Fruit fly (Drosophila melanogaster) whole organism: ENCODE data around the gene CG3916.

Source experiments
- CG8478 ChIP-seq: fragments of >200 bp; optimal IDR thresholded peaks from 2 replicates; lab custom pipeline; 2018; ENCODE audit warnings: inconsistent platforms
- Dll ChIP-seq: fragments of >200 bp; optimal IDR thresholded peaks from 2 replicates; lab custom pipeline; 2017
- EcR ChIP-seq, 2 experiments: fragments of >200 bp; optimal IDR thresholded peaks; 2 replicates each; lab custom pipeline; 2017; ENCODE audit warnings: missing biosample characterization in 2 of 2, missing genetic modification characterization in 2 of 2, missing genetic modification reagents in 2 of 2
- pan ChIP-seq: fragments of >200 bp; optimal IDR thresholded peaks from 2 replicates; lab custom pipeline; 2017
- psq ChIP-seq: fragments of >200 bp; optimal IDR thresholded peaks from 2 replicates; lab custom pipeline; 2017
- usp ChIP-seq: fragments of >200 bp; optimal IDR thresholded peaks from 2 replicates; lab custom pipeline; 2017; ENCODE audit warnings: missing biosample characterization, missing genetic modification characterization, mixed read lengths

The CG3916 gene

DNA sequence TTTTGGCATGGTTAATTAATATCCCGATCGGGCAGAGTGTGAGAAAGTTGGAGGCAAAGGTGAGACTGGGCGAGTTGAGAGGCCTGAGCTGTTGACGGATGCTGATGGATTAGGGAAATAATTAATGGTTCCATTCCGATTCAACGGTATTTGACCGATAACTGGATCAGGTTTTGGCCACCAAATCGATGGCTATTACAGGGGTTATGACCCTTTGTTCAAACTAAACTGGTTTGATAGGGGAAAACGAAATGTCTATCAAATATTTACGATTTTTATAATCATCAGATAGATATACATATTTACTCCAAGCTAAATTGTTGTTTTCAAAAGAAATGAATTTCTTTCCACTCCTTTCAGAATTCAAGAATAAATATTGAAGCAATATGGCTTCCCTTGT is 29.2 kb downstream of the CG3916 start, which contains the start of the genes CG44037 and svp:
CG44037 (plus strand) TSS at position 301 of the 400 bp plus-strand sequence.
svp (plus strand) TSS at position 301 of the 400 bp plus-strand sequence.
- TF ChIP-seq EcR (GFP tag; optimal IDR thresholded peaks at IDR 0.05; lab: Kevin White, UChicago) = no peak
- no peak for TF ChIP-seq Dll
- no peak for TF ChIP-seq CG8478 (lab: Kevin White, UChicago)
- no peak for TF ChIP-seq psq (lab: Kevin White, UChicago)
- TF ChIP-seq pan = no peak
- no peak for TF ChIP-seq usp

DNA sequence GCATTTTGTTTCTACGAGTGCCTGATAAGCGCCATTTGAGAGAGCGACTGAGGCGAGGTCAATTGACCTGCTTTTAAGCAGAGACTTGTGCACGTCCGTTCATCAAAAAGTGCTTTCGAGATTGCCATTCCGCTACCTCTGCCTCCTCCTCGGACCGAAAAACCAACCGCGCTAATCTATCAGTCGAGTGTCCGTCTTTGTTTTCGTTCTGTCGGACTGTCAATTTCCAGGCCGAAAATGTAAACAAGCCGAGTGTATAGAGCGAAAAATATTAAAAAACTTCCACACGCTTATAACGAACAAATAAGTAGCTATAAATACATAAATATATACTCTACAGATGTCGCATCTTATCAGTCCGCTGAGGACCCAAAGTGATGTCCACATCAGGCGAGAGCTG is 29.8 kb downstream of the CG3916 start:
- no peak for TF ChIP-seq psq (lab: Kevin White, UChicago)
- no peak for TF ChIP-seq CG8478 (lab: Kevin White, UChicago)
- no peak for TF ChIP-seq EcR (GFP tag; optimal IDR thresholded peaks at IDR 0.05; lab: Kevin White, UChicago)
- no peak for TF ChIP-seq usp
- TF ChIP-seq pan = no peak
- TF ChIP-seq Dll = no peak

DNA sequence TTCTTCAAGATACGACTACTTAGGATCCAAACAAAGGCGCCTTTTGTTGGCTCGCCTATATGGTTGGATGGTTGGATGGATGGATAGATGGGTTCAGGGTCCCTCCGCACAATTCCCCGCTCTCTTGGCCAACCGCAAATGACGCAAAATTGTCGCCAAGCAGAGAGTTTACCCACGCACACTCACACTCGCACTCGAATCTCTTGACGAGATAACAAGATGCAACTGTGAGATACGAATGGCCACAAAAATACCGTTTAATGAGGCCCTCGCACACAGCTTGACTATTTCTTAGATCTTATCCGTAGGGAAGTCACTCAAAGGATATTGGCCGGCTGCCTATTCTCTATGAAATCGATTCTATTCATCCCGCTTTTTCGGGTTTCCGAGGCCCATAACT is 30.6 kb downstream of the CG3916 start:
- TF ChIP-seq CG8478 (lab: Kevin White, UChicago) = no peak
- no peak for TF ChIP-seq Dll
- no peak for TF ChIP-seq psq (lab: Kevin White, UChicago)
- no peak for TF ChIP-seq usp
- TF ChIP-seq pan = no peak
- no peak for TF ChIP-seq EcR (GFP tag; optimal IDR thresholded peaks at IDR 0.05; lab: Kevin White, UChicago)

DNA sequence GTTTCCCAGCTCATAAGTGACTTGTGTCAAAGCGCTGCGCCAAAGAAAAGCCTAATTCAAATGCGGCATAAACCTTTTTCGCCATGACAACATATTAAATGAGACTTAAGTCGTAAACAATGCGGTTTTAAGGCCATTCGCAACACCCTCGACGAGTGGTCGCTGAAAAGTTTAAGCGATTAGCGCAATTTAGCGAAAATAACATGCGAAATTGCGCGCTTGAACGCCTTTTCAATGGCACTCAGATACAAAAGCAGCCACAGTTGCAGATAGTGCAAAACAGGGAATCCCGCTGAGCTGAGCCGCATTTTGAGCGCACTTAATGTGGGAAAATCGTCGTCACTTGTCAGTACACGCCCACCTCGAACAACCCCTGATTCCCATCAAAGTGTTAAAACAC is 31.5 kb downstream of the CG3916 start, which contains the start of gene CG44038:
CG44038 (plus strand) TSS at position 301 of the 400 bp plus-strand sequence.
- TF ChIP-seq psq (lab: Kevin White, UChicago) (no peak), EcR (GFP tag; optimal IDR thresholded peaks at IDR 0.05; lab: Kevin White, UChicago) (no peak), usp (no peak)

DNA sequence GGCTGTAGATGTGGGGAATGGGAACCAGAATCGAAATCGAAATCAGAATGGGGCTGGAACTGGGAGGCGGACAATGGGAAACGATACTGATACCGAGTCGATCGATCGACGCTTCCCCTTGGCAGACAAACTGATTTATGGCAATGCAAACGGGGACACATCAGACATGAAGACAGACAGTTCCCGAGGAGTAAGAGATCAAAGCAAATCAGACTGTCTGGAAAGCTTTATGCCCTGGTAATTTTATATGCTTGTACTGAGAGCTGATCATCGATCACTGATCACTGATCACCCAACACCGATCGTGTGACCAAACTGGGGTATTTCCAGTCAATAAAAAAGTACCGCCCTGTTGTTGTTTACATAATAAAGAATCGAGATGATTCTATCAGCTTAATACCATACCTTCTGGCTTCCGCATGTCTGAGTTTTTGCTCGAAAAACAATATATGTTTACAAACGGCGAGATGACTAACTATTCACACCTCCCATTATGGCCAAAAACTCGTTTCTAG is 40.7 kb downstream of the CG3916 start:
- TF ChIP-seq Dll (no peak), EcR (GFP tag; optimal IDR thresholded peaks at IDR 0.05; lab: Kevin White, UChicago) (no peak), pan (no peak), psq (lab: Kevin White, UChicago) (no peak), CG8478 (lab: Kevin White, UChicago) (no peak), usp (no peak)

DNA sequence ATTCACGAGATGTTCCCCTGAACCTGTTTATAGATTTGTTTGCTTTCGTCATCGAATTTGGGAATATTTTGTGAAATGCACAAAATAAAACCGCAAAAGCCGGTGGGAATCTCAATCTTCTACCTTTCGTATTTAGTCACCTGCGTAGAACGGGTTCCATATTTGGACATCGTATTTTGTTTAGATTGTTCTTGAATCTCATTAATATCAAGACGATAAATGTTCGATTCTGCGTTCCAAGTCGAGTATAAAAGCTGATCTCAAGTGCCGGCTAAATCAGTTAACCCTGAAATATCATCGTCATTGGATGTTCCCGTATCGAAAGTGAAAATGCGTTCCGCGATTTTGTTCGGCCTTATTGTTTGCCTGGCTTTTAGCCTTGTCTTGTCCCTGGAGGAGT is 41.4 kb downstream of the CG3916 start, which contains the start of gene CG17738:
CG17738 (plus strand) TSS at position 301 of the 400 bp plus-strand sequence.
- TF ChIP-seq EcR (GFP tag; optimal IDR thresholded peaks at IDR 0.05; lab: Kevin White, UChicago) = no peak
- TF ChIP-seq pan = no peak
- TF ChIP-seq psq (lab: Kevin White, UChicago) = no peak
- no peak for TF ChIP-seq Dll
- no peak for TF ChIP-seq CG8478 (lab: Kevin White, UChicago)
- no peak for TF ChIP-seq usp

DNA sequence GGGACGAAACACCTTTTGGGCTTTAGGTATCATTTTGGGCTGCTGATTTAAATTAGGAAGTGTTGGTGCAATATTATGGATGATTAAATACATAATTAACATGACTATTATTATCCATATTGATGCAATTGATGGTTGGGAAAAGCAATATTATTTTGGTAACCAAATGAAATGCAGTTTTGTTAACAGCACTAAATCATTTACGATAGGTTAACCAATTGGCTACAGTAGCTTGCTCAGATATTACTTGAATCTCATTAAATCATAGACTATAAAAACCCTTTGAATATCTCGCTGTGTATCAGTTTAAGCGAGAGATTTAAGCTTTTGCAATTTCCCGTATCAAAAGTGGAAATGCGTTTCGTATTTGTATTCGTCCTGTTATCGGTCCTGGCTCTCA is 43.6 kb downstream of the CG3916 start, which contains the start of gene Sfp87B:
Sfp87B (plus strand) TSS at position 301 of the 400 bp plus-strand sequence.
- TF ChIP-seq usp (no peak), psq (lab: Kevin White, UChicago) (no peak), Dll (no peak), pan (no peak), EcR (GFP tag; optimal IDR thresholded peaks at IDR 0.05; lab: Kevin White, UChicago) (no peak)

DNA sequence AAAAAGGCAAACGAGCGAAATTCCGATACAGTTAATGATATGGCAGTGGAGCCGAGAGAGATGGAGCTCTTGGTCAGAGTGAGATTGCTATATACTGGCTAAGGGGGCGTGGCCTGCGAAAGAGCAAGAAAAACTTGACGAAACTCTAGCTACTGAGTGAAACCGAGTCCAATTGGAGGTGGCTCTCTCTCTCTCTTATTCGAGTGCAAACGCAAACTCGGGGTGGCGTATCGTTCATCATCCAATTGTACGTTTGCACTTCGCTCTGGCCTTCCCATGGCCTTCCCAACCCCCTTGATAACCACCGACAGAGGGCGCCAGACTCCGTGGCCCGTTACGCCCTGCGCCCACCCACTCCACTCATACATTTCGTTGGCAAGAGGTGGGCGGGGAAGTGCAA is 49.8 kb downstream of the CG3916 start:
- TF ChIP-seq usp (no peak), CG8478 (lab: Kevin White, UChicago) (peak; percentile 36)
